Worm (Caenorhabditis elegans): ENCODE measurements around the gene T26H5.8.

T26H5.8 gene

ce11 chrV:15448865-15449264 is 16.3 kb upstream of the T26H5.8 start, which contains the start of gene T26H5.14:
Gene T26H5.14 (plus strand): TSS chrV:15449165.
- no peak for TF ChIP-seq dao-5 (tag; optimal IDR thresholded peaks at IDR 0.05)
- no peak for TF ChIP-seq him-1 (tag; optimal IDR thresholded peaks at IDR 0.05)
- no peak for TF ChIP-seq W03F9.2 (tag; optimal IDR thresholded peaks at IDR 0.05)

ce11 chrV:15448408-15448807 is 15.9 kb upstream of the T26H5.8 start, which contains the start of gene T26H5.4:
Gene T26H5.4 (minus strand): TSS chrV:15448701.
- TF ChIP-seq dao-5 (tag; optimal IDR thresholded peaks at IDR 0.05) (no peak), him-1 (tag; optimal IDR thresholded peaks at IDR 0.05) (no peak), W03F9.2 (tag; optimal IDR thresholded peaks at IDR 0.05) (no peak)

ce11 chrV:15445437-15445836 is 12.9 kb upstream of the T26H5.8 start, which contains the start of gene srh-239:
Gene srh-239 (plus strand): TSS chrV:15445737.
- no peak for TF ChIP-seq W03F9.2 (tag; optimal IDR thresholded peaks at IDR 0.05)
- no peak for TF ChIP-seq dao-5 (tag; optimal IDR thresholded peaks at IDR 0.05)
- TF ChIP-seq him-1 (tag; optimal IDR thresholded peaks at IDR 0.05), result no peak

- TF ChIP-seq dao-5 (tag; optimal IDR thresholded peaks at IDR 0.05), result no peak
- TF ChIP-seq W03F9.2 (tag; optimal IDR thresholded peaks at IDR 0.05), result no peak
- TF ChIP-seq him-1 (tag; optimal IDR thresholded peaks at IDR 0.05), result no peak
Observed at ce11 chrV:15444615-15445014, 12.1 kb upstream of the T26H5.8 start, which contains the start of gene T26H5.9. Gene T26H5.9 (plus strand): TSS chrV:15444916.

ce11 chrV:15444188-15444587 is 11.7 kb upstream of the T26H5.8 start, which contains the start of gene T26H5.11:
Gene T26H5.11 (minus strand): TSS chrV:15444288.
- TF ChIP-seq W03F9.2 (tag; optimal IDR thresholded peaks at IDR 0.05), result no peak
- no peak for TF ChIP-seq him-1 (tag; optimal IDR thresholded peaks at IDR 0.05)
- no peak for TF ChIP-seq dao-5 (tag; optimal IDR thresholded peaks at IDR 0.05)

ce11 chrV:15443708-15444107 is 11.2 kb upstream of the T26H5.8 start, which contains the start of gene T26H5.10:
Gene T26H5.10 (minus strand): TSS chrV:15443808.
- TF ChIP-seq him-1 (tag; optimal IDR thresholded peaks at IDR 0.05) (no peak), W03F9.2 (tag; optimal IDR thresholded peaks at IDR 0.05) (no peak), dao-5 (tag; optimal IDR thresholded peaks at IDR 0.05) (no peak)

ce11 chrV:15442384-15442783 is 9.9 kb upstream of the T26H5.8 start:
- no peak for TF ChIP-seq W03F9.2 (tag; optimal IDR thresholded peaks at IDR 0.05)
- TF ChIP-seq dao-5 (tag; optimal IDR thresholded peaks at IDR 0.05), result no peak
- TF ChIP-seq him-1 (tag; optimal IDR thresholded peaks at IDR 0.05), result no peak

ce11 chrV:15436133-15436532 is 3.6 kb upstream of the T26H5.8 start:
- TF ChIP-seq W03F9.2 (tag; optimal IDR thresholded peaks at IDR 0.05) (no peak), dao-5 (tag; optimal IDR thresholded peaks at IDR 0.05) (no peak), him-1 (tag; optimal IDR thresholded peaks at IDR 0.05) (no peak)

DNA sequence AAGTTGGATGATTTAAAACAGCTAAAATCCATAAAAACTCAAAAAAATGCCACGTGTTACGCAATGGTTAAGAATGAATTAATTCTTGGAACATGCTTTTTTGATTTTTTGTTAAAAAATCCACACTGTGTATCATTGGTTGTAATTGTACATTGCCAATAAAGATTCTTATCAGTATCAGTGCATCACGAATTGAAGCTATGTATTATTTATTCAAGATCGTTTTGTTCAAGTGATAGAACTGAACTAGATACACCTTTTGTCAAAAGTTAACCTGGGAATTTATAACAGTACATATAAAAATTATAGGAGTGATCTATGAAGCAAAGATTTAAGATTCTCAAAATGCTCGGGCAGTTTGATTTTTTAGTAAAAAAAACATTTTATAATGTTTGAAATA is 2.1 kb upstream of the T26H5.8 start:
- no peak for TF ChIP-seq him-1 (tag; optimal IDR thresholded peaks at IDR 0.05)
- no peak for TF ChIP-seq W03F9.2 (tag; optimal IDR thresholded peaks at IDR 0.05)
- no peak for TF ChIP-seq dao-5 (tag; optimal IDR thresholded peaks at IDR 0.05)

- TF ChIP-seq him-1 (tag; optimal IDR thresholded peaks at IDR 0.05), result no peak
- TF ChIP-seq W03F9.2 (tag; optimal IDR thresholded peaks at IDR 0.05), result no peak
- TF ChIP-seq dao-5 (tag; optimal IDR thresholded peaks at IDR 0.05), result no peak
Observed at ce11 chrV:15431322-15432052, 1.0 kb downstream of the T26H5.8 start.

DNA sequence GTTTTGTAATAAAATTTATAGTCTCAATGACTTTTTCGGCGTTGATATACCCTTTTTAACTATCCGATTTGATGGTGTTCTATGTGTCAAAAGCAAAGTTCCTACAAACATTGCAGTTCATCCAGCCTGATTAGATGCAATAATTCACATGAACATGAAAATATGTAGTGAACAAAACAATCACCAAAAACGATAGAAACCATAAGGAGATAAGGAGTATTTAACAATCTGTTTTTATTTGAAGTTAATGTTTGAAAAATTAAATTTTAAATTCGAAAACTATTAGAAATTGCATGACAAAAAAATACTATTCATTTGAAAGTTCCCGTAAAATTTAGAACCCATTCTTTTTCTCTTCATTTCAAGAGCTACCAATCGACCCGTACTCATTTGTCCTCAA is 5.6 kb downstream of the T26H5.8 start, which contains the start of gene fbxa-209:
TSS of gene fbxa-209 (minus strand) at position 101 of the 400 bp plus-strand sequence.
- TF ChIP-seq dao-5 (tag; optimal IDR thresholded peaks at IDR 0.05) (no peak), W03F9.2 (tag; optimal IDR thresholded peaks at IDR 0.05) (no peak), him-1 (tag; optimal IDR thresholded peaks at IDR 0.05) (no peak)

DNA sequence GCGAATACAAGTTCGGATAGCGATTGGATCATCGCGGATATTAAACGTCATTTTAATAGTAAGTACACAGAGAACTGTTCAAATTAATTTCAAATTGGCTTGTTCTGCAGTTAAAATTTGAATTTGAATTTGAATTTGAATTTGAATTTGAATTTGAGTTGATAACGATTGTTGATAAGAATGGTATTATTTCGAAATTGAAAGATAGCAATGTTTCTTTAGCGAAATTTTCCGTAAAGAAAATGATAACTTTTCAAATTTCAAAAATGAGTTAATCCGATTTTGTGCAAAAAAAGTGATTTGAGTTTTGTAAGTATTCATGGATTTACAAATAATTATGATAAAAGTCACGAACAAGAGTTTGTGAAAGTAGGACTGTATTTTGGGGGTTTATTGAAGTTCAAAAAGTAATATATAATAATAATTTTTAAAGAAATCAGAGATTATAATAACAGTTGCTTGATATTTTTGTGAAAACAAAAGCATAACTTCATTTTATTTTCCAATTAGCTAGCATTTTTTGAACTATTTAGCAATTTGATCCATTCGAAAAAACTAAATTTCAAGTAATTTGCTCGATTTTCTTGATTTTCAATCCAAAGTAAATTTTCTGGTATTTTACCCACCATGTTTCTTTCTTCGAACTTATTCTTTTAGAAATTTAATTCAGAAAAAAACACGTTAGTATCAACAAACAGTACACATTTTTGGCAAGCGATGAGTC is 7.0 kb downstream of the T26H5.8 start, which contains the start of gene Y36E3A.2:
TSS of gene Y36E3A.2 (plus strand) at position 674 of the 724 bp plus-strand sequence.
- no peak for TF ChIP-seq W03F9.2 (tag; optimal IDR thresholded peaks at IDR 0.05)
- no peak for TF ChIP-seq him-1 (tag; optimal IDR thresholded peaks at IDR 0.05)
- TF ChIP-seq dao-5 (tag; optimal IDR thresholded peaks at IDR 0.05), result no peak

DNA sequence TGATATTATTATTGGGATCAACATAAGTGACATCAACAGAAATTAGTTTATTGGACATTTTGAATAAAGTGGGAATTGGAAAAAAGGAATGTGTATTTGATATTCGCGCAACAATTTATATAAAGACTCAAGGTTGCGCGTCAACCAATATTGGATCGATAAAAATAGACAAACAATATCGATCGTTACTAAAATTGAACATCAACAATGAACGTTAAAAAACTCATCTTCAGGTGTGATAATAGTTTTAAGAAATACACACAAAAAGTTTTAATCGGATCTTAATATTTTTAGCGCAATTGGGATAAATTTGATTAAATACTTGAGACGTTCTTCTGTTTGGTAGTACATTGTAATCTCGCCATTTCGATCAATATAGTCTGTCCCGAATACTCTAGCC is 8.9 kb downstream of the T26H5.8 start, which contains the start of gene fbxa-104:
TSS of gene fbxa-104 (minus strand) at position 83 of the 400 bp plus-strand sequence.
- TF ChIP-seq W03F9.2 (tag; optimal IDR thresholded peaks at IDR 0.05) (no peak), dao-5 (tag; optimal IDR thresholded peaks at IDR 0.05) (no peak), him-1 (tag; optimal IDR thresholded peaks at IDR 0.05) (no peak)

DNA sequence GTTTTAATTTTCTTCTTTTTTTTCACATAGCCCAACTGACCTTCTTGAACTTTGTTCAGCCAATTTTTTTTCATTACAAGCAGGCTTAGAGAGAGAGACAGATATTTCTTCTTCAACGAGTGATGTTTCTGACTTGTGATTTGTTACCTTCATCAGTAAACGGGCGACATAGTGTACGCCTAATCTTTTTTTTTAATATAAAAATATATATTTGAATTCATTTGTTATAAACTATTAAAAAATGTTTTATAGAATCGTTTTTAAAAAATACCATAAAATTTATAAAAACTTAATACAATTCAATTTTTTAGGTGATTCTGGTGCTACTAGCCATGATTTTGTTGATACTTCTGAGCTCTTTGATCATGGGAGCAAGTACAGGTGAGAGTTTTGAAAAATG is 14.7 kb downstream of the T26H5.8 start, which contains the start of gene T06E6.10:
TSS of gene T06E6.10 (plus strand) at position 301 of the 400 bp plus-strand sequence.
- no peak for TF ChIP-seq W03F9.2 (tag; optimal IDR thresholded peaks at IDR 0.05)
- no peak for TF ChIP-seq dao-5 (tag; optimal IDR thresholded peaks at IDR 0.05)
- TF ChIP-seq him-1 (tag; optimal IDR thresholded peaks at IDR 0.05), result no peak

All from whole organism, L4/young adult.